Worm (Caenorhabditis elegans) whole organism, L2 larva: Measurements from ENCODE around the gene F47G9.6.
"Not testable (repeated sequence)": the region's sequence is repeated elsewhere in the genome, so short reads cannot be mapped to it uniquely, and the experiment has no call there.

Experiments
- F13H6.1 ChIP-seq: sonication (generic microtip); optimal IDR thresholded peaks from 2 replicates; lab custom pipeline; 2016; ENCODE audit warnings: missing genetic modification characterization, missing compliant biosample characterization
- R02D3.7 ChIP-seq: fragments of 150-350 bp; optimal IDR thresholded peaks from 2 replicates; lab custom pipeline; 2014; ENCODE audit warnings: missing biosample characterization, missing genetic modification characterization
- Y55F3AM.14 ChIP-seq: fragments of 200-800 bp; sonication (Bioruptor generic); optimal IDR thresholded peaks from 2 replicates; lab custom pipeline; 2018; ENCODE audit warnings: mild to moderate bottlenecking, missing genetic modification characterization, missing compliant biosample characterization
- alr-1 ChIP-seq: fragments of 150-350 bp; optimal IDR thresholded peaks from 2 replicates; lab custom pipeline; 2014; ENCODE audit warnings: missing biosample characterization, missing genetic modification characterization
- aly-2 ChIP-seq: fragments of 150-350 bp; optimal IDR thresholded peaks from 2 replicates; lab custom pipeline; 2014; ENCODE audit warnings: missing biosample characterization, missing genetic modification characterization
- blmp-1 ChIP-seq: sonication (generic microtip); optimal IDR thresholded peaks from 2 replicates; lab custom pipeline; 2017; ENCODE audit warnings: missing genetic modification characterization, mild to moderate bottlenecking, missing compliant biosample characterization, antibody characterized with exemption, moderate library complexity; ENCODE audit not compliant: insufficient read depth
- ceh-16 ChIP-seq: fragments of 150-350 bp; optimal IDR thresholded peaks from 2 replicates; lab custom pipeline; 2014; ENCODE audit warnings: missing biosample characterization, missing genetic modification characterization
- ceh-82 ChIP-seq: fragments of 150-350 bp; optimal IDR thresholded peaks from 2 replicates; lab custom pipeline; 2014; ENCODE audit warnings: missing biosample characterization, missing genetic modification characterization
- dmd-4 ChIP-seq: sonication (generic microtip); optimal IDR thresholded peaks from 2 replicates; lab custom pipeline; 2017; ENCODE audit warnings: missing biosample characterization, missing genetic modification characterization
- egl-27 ChIP-seq: sonication (generic microtip); optimal IDR thresholded peaks from 3 replicates; lab custom pipeline; 2017; ENCODE audit warnings: missing biosample characterization, missing genetic modification reagents, missing genetic modification characterization
- elt-1 ChIP-seq: fragments of 150-350 bp; optimal IDR thresholded peaks from 2 replicates; lab custom pipeline; 2014; ENCODE audit warnings: missing biosample characterization, missing genetic modification characterization
- elt-3 ChIP-seq: sonication (generic microtip); optimal IDR thresholded peaks from 2 replicates; lab custom pipeline; 2017; ENCODE audit warnings: missing biosample characterization, missing genetic modification characterization
- fos-1 ChIP-seq: fragments of 150-350 bp; optimal IDR thresholded peaks from 2 replicates; lab custom pipeline; 2014; ENCODE audit warnings: missing biosample characterization, missing genetic modification characterization
- lin-11 ChIP-seq: fragments of 150-350 bp; sonication (generic microtip); optimal IDR thresholded peaks from 2 replicates; lab custom pipeline; 2014; ENCODE audit warnings: missing biosample characterization, missing genetic modification characterization, inconsistent platforms, mixed read lengths
- lin-13 ChIP-seq: fragments of 150-350 bp; optimal IDR thresholded peaks from 2 replicates; lab custom pipeline; 2014; ENCODE audit warnings: missing biosample characterization, missing genetic modification reagents, missing genetic modification characterization
- lsy-2 ChIP-seq, 2 experiments: fragments of 150-350 bp in 1 of 2; sonication (generic microtip) in 1 of 2; optimal IDR thresholded peaks; 2 replicates each; lab custom pipeline; 2014 to 2017; ENCODE audit warnings: missing biosample characterization in 2 of 2, missing genetic modification characterization in 2 of 2
- mab-5 ChIP-seq: fragments of 150-350 bp; optimal IDR thresholded peaks from 2 replicates; lab custom pipeline; 2014; ENCODE audit warnings: missing biosample characterization, missing genetic modification characterization
- mbf-1 ChIP-seq: sonication (generic microtip); optimal IDR thresholded peaks from 2 replicates; lab custom pipeline; 2017; ENCODE audit warnings: missing biosample characterization, missing genetic modification characterization
- mdl-1 ChIP-seq, 2 experiments: fragments of 150-350 bp in 1 of 2; sonication (generic microtip) in 1 of 2; optimal IDR thresholded peaks; 2 replicates each; lab custom pipeline; 2017; ENCODE audit warnings: missing biosample characterization in 2 of 2, missing genetic modification characterization in 2 of 2
- nhr-10 ChIP-seq: sonication (generic microtip); optimal IDR thresholded peaks from 2 replicates; lab custom pipeline; 2017; ENCODE audit warnings: missing biosample characterization, missing genetic modification characterization
- nhr-11 ChIP-seq: fragments of 150-350 bp; optimal IDR thresholded peaks from 2 replicates; lab custom pipeline; 2014; ENCODE audit warnings: missing biosample characterization, missing genetic modification characterization
- nhr-12 ChIP-seq: fragments of 150-350 bp; optimal IDR thresholded peaks from 2 replicates; lab custom pipeline; 2014; ENCODE audit warnings: missing biosample characterization, missing genetic modification characterization
- nhr-21 ChIP-seq: fragments of 150-350 bp; optimal IDR thresholded peaks from 2 replicates; lab custom pipeline; 2014; ENCODE audit warnings: missing biosample characterization, missing genetic modification characterization
- nhr-23 ChIP-seq: fragments of 150-350 bp; optimal IDR thresholded peaks from 2 replicates; lab custom pipeline; 2014; ENCODE audit warnings: missing biosample characterization, missing genetic modification reagents, missing genetic modification characterization
- nhr-237 ChIP-seq: fragments of 150-350 bp; optimal IDR thresholded peaks from 2 replicates; lab custom pipeline; 2014; ENCODE audit warnings: missing biosample characterization, missing genetic modification characterization
- nhr-25 ChIP-seq: fragments of 150-350 bp; sonication (generic microtip); optimal IDR thresholded peaks from 3 replicates; lab custom pipeline; 2014; ENCODE audit warnings: missing biosample characterization, missing genetic modification characterization
- nhr-6 ChIP-seq: fragments of 150-350 bp; optimal IDR thresholded peaks from 2 replicates; lab custom pipeline; 2014; ENCODE audit warnings: missing biosample characterization, missing genetic modification characterization
- nhr-77 ChIP-seq: fragments of 150-350 bp; optimal IDR thresholded peaks from 2 replicates; lab custom pipeline; 2014; ENCODE audit warnings: missing biosample characterization, missing genetic modification characterization
- peb-1 ChIP-seq: fragments of 150-350 bp; optimal IDR thresholded peaks from 2 replicates; lab custom pipeline; 2014; ENCODE audit warnings: missing biosample characterization, missing genetic modification characterization
- sem-4 ChIP-seq: fragments of 150-350 bp; optimal IDR thresholded peaks from 2 replicates; lab custom pipeline; 2014; ENCODE audit warnings: missing biosample characterization, missing genetic modification reagents, missing genetic modification characterization
- snpc-4 ChIP-seq: fragments of 150-350 bp; optimal IDR thresholded peaks from 2 replicates; lab custom pipeline; 2014; ENCODE audit warnings: missing biosample characterization, missing genetic modification characterization
- unc-39 ChIP-seq: fragments of 150-350 bp; optimal IDR thresholded peaks from 2 replicates; lab custom pipeline; 2014; ENCODE audit warnings: missing biosample characterization, missing genetic modification characterization
- unc-55 ChIP-seq: fragments of 150-350 bp; sonication (generic microtip); optimal IDR thresholded peaks from 3 replicates; lab custom pipeline; 2014; ENCODE audit warnings: missing biosample characterization, missing genetic modification reagents, missing genetic modification characterization
- unc-62 ChIP-seq: fragments of 150-350 bp; optimal IDR thresholded peaks from 2 replicates; lab custom pipeline; 2014; ENCODE audit warnings: missing biosample characterization, missing genetic modification reagents, missing genetic modification characterization
- ztf-1 ChIP-seq: fragments of 200-800 bp; sonication (Bioruptor generic); conservative IDR thresholded peaks from 2 replicates; pipeline ENCODE4 v1.3.6; 2022; ENCODE audit warnings: missing genetic modification characterization, missing compliant biosample characterization
- ztf-4 ChIP-seq: fragments of 150-350 bp; optimal IDR thresholded peaks from 2 replicates; lab custom pipeline; 2014; ENCODE audit warnings: missing biosample characterization, missing genetic modification characterization

F47G9.6 gene

DNA sequence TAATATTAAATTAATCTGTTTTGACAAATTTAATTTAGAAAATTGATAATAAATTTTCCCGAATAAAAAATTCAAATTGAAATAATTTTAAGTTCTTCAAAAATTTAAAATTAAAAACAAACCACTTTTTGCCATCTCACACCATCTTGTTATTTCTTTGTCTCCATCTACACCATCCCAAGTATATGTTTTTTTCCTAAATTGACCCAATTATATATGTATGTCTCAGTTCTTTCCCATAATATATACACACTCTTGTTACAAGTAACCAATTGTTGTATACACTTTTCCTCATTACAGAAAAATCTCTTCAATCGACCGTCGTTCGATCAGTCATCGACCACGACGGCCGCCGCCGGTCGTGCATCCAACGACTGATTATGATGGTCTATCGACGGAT lies 46.9 kb upstream of the F47G9.6 start, which contains the start of gene gly-20:
Gene gly-20 (plus strand): TSS at position 301 of the 400 bp plus-strand sequence.
- no peak for TF ChIP-seq lsy-2 (tag; optimal IDR thresholded peaks at IDR 0.05; lab: Kevin White, UChicago)
- no peak for TF ChIP-seq unc-39
- TF ChIP-seq nhr-10 (tag; lab: Kevin White, UChicago): no peak
- no peak for TF ChIP-seq elt-1 (tag; lab: Kevin White, UChicago)
- no peak for TF ChIP-seq mdl-1 (tag; optimal IDR thresholded peaks at IDR 0.05; lab: Kevin White, UChicago)
- no peak for TF ChIP-seq unc-62 (GFP tag; lab: Kevin White, UChicago)
- TF ChIP-seq ztf-1 (GFP tag; lab: Robert Waterston, UW): no peak
- no peak for TF ChIP-seq fos-1
- TF ChIP-seq egl-27 (tag; lab: Kevin White, UChicago): no peak
- TF ChIP-seq mab-5 (tag; lab: Kevin White, UChicago): no peak
- no peak for TF ChIP-seq nhr-11
- no peak for TF ChIP-seq nhr-6
- TF ChIP-seq snpc-4: no peak
- TF ChIP-seq lin-11 (tag; lab: Kevin White, UChicago): no peak
- no peak for TF ChIP-seq sem-4 (tag; lab: Kevin White, UChicago)
- TF ChIP-seq F13H6.1 (tag; lab: Kevin White, UChicago): no peak

DNA sequence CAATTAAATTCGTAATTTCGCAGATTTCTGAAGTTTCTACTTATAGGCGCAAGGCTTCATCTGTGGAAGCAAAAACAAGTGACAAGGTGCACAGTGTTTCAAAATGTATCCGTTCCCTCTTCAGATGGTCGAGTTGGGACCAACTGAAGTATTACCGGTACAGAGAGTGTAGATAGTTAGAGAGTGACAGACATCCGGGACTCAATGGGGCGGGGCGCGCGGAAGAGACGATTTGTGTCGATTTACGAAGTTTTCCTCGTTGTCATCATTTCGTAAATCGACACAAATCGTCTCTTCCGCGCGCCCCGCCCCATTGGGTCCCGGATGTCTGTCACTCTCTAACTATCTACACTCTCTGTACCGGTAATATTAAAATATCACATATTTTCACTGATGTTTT lies 43.1 kb upstream of the F47G9.6 start, which contains the start of gene C03E10.3:
Gene C03E10.3 (plus strand): TSS at position 301 of the 400 bp plus-strand sequence.
- not testable (repeated sequence) for TF ChIP-seq nhr-237, alr-1, egl-27 (tag; lab: Kevin White, UChicago)
- TF ChIP-seq, all 48 proteins: peak for 0; not testable (repeated sequence) for 48

DNA sequence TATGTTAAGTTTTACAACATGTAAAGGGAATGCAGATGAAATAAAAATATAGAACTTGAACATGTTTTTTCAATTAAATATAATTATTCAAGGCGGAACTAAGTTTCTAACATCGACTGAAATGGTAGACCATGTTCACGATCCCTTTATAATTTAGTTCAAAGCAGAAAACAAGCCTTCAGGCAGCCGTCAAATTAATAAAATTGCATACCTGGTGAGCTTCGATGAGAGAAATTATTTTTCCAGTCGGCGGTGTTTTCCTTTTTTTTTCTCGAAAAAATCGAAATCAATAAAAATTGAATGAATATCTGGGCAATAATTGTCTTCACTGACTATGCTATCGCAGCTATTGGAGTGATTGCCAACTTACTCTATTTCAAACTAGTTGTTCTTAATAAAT lies 38.3 kb upstream of the F47G9.6 start, which contains the start of gene C03E10.1:
Gene C03E10.1 (plus strand): TSS at position 301 of the 400 bp plus-strand sequence.
- TF ChIP-seq nhr-25 (tag; lab: Kevin White, UChicago) (no peak), mab-5 (tag; lab: Kevin White, UChicago) (no peak), fos-1 (no peak), nhr-6 (no peak), R02D3.7 (tag; lab: Kevin White, UChicago) (no peak), lin-11 (tag; lab: Kevin White, UChicago) (no peak), ztf-4 (no peak), nhr-11 (no peak), Y55F3AM.14 (GFP tag; lab: Kevin White, UChicago) (no peak), unc-55 (no peak)

DNA sequence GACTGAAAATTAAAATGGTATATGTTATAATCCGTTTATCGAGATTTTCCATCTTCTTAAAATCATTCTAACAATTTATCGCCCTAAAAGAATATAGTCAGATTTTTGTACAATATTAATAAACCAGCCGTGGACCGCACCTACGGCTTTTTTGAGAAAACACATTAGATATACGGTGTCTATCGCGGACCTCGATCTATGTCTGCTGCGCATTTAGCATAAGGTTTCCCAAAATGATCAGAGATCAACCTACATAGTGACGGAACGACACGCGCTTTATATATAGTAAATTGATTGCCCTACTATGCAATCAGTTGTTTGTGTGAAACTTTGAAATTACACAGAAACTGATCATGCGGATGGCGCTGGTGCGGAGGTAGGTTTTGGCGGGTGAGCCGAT lies 36.5 kb upstream of the F47G9.6 start:
- TF ChIP-seq nhr-21 (tag; lab: Kevin White, UChicago) (no peak), nhr-12 (no peak), mdl-1 (tag; optimal IDR thresholded peaks at IDR 0.05; lab: Kevin White, UChicago) (no peak), F13H6.1 (tag; lab: Kevin White, UChicago) (no peak), peb-1 (no peak), nhr-237 (tag; lab: Kevin White, UChicago) (no peak)

DNA sequence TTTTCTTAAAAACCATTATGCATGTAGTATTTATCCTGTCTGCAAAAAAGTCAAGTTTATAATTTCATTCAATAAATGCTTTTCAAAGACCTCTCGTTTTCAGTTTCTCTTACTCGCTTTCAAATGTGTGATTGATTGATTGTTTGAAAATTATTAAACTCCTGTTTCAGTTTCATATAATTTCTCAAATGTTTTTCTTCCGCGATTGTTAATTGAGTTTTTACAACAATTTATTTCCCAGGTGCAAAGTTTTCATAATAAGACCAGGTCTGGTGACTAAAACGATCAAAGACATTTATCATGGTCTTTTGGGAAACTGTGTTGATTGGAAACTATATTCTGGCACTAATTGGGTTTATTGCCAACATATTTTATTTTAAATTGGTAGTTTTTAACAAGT lies 34.8 kb upstream of the F47G9.6 start, which contains the start of gene T03F7.6:
Gene T03F7.6 (plus strand): TSS at position 301 of the 400 bp plus-strand sequence.
- TF ChIP-seq lin-13 (GFP tag; lab: Kevin White, UChicago) (no peak), alr-1 (tag; lab: Kevin White, UChicago) (no peak), nhr-10 (tag; lab: Kevin White, UChicago) (no peak), dmd-4 (no peak), ztf-1 (GFP tag; lab: Robert Waterston, UW) (no peak), nhr-237 (tag; lab: Kevin White, UChicago) (no peak), mdl-1 (tag; optimal IDR thresholded peaks at IDR 0.05; lab: Kevin White, UChicago) (no peak), nhr-77 (tag; lab: Kevin White, UChicago) (no peak), mbf-1 (no peak), nhr-25 (tag; lab: Kevin White, UChicago) (no peak), ceh-16 (tag; lab: Kevin White, UChicago) (no peak), R02D3.7 (tag; lab: Kevin White, UChicago) (no peak), elt-3 (no peak), sem-4 (tag; lab: Kevin White, UChicago) (no peak), aly-2 (tag; lab: Kevin White, UChicago) (no peak), elt-1 (tag; lab: Kevin White, UChicago) (no peak), ceh-82 (tag; lab: Kevin White, UChicago) (no peak), nhr-23 (tag; lab: Kevin White, UChicago) (no peak), egl-27 (tag; lab: Kevin White, UChicago) (no peak), blmp-1 (tag; lab: Kevin White, UChicago) (no peak)
